Fruit fly (Drosophila melanogaster): ENCODE data around the gene CG9917.
A peak's percentile ranks its signal among the peaks of the same experiment; 100 is the strongest.

CG9917 gene

dm6 chrX:16320197-16320921 lies 2.7 kb downstream of the CG9917 start, which contains the start of gene Cyp1 (continued):
- TF ChIP-seq CG13287 (GFP tag; IDR thresholded peaks at IDR 0.05; ENCODE audit: partially characterized antibody) (peak; percentile 77), CG2889 (GFP tag; IDR thresholded peaks at IDR 0.05) (no peak; the same call in 2 of the 3 replicates), CG18476 (GFP tag; optimal IDR thresholded peaks at IDR 0.05) (peak; percentile 44), ewg (GFP tag; optimal IDR thresholded peaks at IDR 0.05) (peak; percentile 12), tx (GFP tag; optimal IDR thresholded peaks at IDR 0.05) (no peak), zen2 (GFP tag; IDR thresholded peaks at IDR 0.05; ENCODE audit: partially characterized antibody) (peak; percentile 64; the same call in 2 of the 3 replicates), chif (GFP tag; optimal IDR thresholded peaks at IDR 0.05) (no peak), Lhr (GFP tag; optimal IDR thresholded peaks at IDR 0.05) (no peak), Xbp1 (GFP tag; optimal IDR thresholded peaks at IDR 0.05) (peak; percentile 34), CG13775 (GFP tag; optimal IDR thresholded peaks at IDR 0.05) (peak; percentile 58), seq (GFP tag; IDR thresholded peaks at IDR 0.05) (peak; percentile 63), CG3407 (GFP tag; optimal IDR thresholded peaks at IDR 0.05) (no peak), Atf6 (GFP tag; IDR thresholded peaks at IDR 0.05) (no peak), Dip3 (GFP tag; optimal IDR thresholded peaks at IDR 0.05) (no peak), pfk (GFP tag; optimal IDR thresholded peaks at IDR 0.05) (peak; percentile 98), sug (tag; optimal IDR thresholded peaks at IDR 0.05) (no peak), dysf (GFP tag; IDR thresholded peaks at IDR 0.05) (peak; percentile 47; the same call in 2 of the 3 replicates), CG11456 (GFP tag; IDR thresholded peaks at IDR 0.05) (0 out of 3 replicates have a peak, but pooled peaks have one; percentile 66), CG4617 (GFP tag; optimal IDR thresholded peaks at IDR 0.05; ENCODE audit: borderline replicate concordance) (no peak), CG4820 (GFP tag; optimal IDR thresholded peaks at IDR 0.05) (peak; percentile 31), CG16779 (GFP tag; IDR thresholded peaks at IDR 0.05) (0 out of 2 replicates have a peak, but pooled peaks have one; percentile 40), CG7786 (GFP tag; optimal IDR thresholded peaks at IDR 0.05) (no peak), CG12299 (tag; optimal IDR thresholded peaks at IDR 0.05) (no peak), CG10654 (GFP tag; optimal IDR thresholded peaks at IDR 0.05) (no peak), fd96Cb (tag; optimal IDR thresholded peaks at IDR 0.05) (peak; percentile 35), CG14050 (GFP tag; IDR thresholded peaks at IDR 0.05) (peak; percentile 43; the same call in 1 of the 3 replicates), vnd (GFP tag; IDR thresholded peaks at IDR 0.05; ENCODE audit: partially characterized antibody) (peak; percentile 69), sob (GFP tag; IDR thresholded peaks at IDR 0.05) (peak; percentile 69; the same call in 1 of the 2 replicates), tna (GFP tag; IDR thresholded peaks at IDR 0.05; ENCODE audit: partially characterized antibody) (peak; percentile 73), CG18599 (GFP tag; optimal IDR thresholded peaks at IDR 0.05) (no peak), sima (GFP tag; optimal IDR thresholded peaks at IDR 0.05) (no peak), cwo (GFP tag; optimal IDR thresholded peaks at IDR 0.05) (no peak), Deaf1 (tag; optimal IDR thresholded peaks at IDR 0.05) (peak; percentile 63), ato (GFP tag; IDR thresholded peaks at IDR 0.05; ENCODE audit: partially characterized antibody) (peak; percentile 82), Atf-2 (GFP tag; optimal IDR thresholded peaks at IDR 0.05) (no peak), zfh1 (GFP tag; IDR thresholded peaks at IDR 0.05) (peak; percentile 70; the same call in 2 of the 3 replicates), E2f1 (GFP tag; IDR thresholded peaks at IDR 0.05) (peak; percentile 60), CG34224 (GFP tag; IDR thresholded peaks at IDR 0.05; ENCODE audit: partially characterized antibody) (peak; percentile 74), H15 (GFP tag; IDR thresholded peaks at IDR 0.05) (peak; percentile 29; the same call in 1 of the 3 replicates), CG31365 (tag; optimal IDR thresholded peaks at IDR 0.05) (no peak), Elba2 (GFP tag; optimal IDR thresholded peaks at IDR 0.05) (no peak), CG14441 (GFP tag; IDR thresholded peaks at IDR 0.05) (peak; percentile 63), Hmx (GFP tag; optimal IDR thresholded peaks at IDR 0.05) (no peak), CrebB (tag; optimal IDR thresholded peaks at IDR 0.05) (no peak), CG2712 (tag; optimal IDR thresholded peaks at IDR 0.05) (peak; percentile 51), CG6654 (GFP tag; optimal IDR thresholded peaks at IDR 0.05) (no peak), exex (tag; optimal IDR thresholded peaks at IDR 0.05) (no peak), Doc2 (GFP tag; IDR thresholded peaks at IDR 0.05) (no peak), CG3995 (GFP tag; optimal IDR thresholded peaks at IDR 0.05) (peak; percentile 95)
